Worm (Caenorhabditis elegans) whole organism, L1 larva: ENCODE measurements around the gene hpo-18.

Experiments
- ets-5 ChIP-seq: fragments of 200-800 bp; sonication (Bioruptor generic); IDR thresholded peaks from 2 replicates; pipeline ENCODE4 v1.3.6; 2022; ENCODE audit warnings: missing genetic modification characterization, missing compliant biosample characterization
- fkh-10 ChIP-seq: sonication (generic microtip); optimal IDR thresholded peaks from 2 replicates; lab custom pipeline; 2017; ENCODE audit warnings: missing biosample characterization, missing genetic modification reagents, missing genetic modification characterization
- rnt-1 ChIP-seq: sonication (generic microtip); optimal IDR thresholded peaks from 2 replicates; lab custom pipeline; 2016; ENCODE audit warnings: mild to moderate bottlenecking, missing genetic modification characterization, moderate library complexity, missing compliant biosample characterization
- skn-1 ChIP-seq: fragments of 150-350 bp; optimal IDR thresholded peaks from 2 replicates; lab custom pipeline; 2014; ENCODE audit warnings: missing biosample characterization, missing genetic modification characterization
- snpc-4 ChIP-seq: fragments of 150-350 bp; optimal IDR thresholded peaks from 2 replicates; lab custom pipeline; 2014; ENCODE audit warnings: missing biosample characterization, missing genetic modification characterization
- unc-130 ChIP-seq: fragments of 150-350 bp; optimal IDR thresholded peaks from 2 replicates; lab custom pipeline; 2017; ENCODE audit warnings: missing biosample characterization, missing genetic modification characterization, inconsistent platforms

DNA sequence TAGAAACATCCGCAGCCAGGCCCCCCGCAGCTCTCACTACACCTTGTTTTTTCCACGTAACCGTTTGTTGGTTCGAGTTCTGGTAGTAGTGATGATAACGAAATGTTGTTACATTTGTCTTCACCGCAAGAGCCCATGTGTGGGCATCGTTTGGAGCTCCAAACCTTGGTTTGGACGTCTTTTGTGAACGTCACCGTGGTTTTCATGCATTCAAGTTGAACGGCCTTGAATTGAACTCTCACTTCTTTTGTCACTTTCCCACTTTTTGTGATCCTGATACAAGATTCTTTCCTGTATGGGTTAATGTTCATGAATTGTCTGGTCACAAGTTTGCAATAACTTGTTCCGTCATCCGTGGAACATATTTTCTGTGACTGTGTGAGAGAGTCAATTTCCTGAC lies 42.4 kb downstream of the hpo-18 start:
- TF ChIP-seq fkh-10 (no peak), skn-1 (tag; lab: Kevin White, UChicago) (no peak), unc-130 (tag; lab: Kevin White, UChicago) (no peak), ets-5 (no peak), snpc-4 (tag; lab: Kevin White, UChicago) (no peak), rnt-1 (no peak)
